Fruit fly (Drosophila melanogaster): Measurements from ENCODE around the gene cv.

Gene cv

dm6 chrX:5735268-5735941 lies 45.6 kb downstream of the cv start (continued):
- peak; percentile 76 for TF ChIP-seq bab2 (GFP tag; optimal IDR thresholded peaks at IDR 0.05)
- peak; percentile 67 for TF ChIP-seq Awh (GFP tag; IDR thresholded peaks at IDR 0.05)
- peak; percentile 59 for TF ChIP-seq Hand (GFP tag; optimal IDR thresholded peaks at IDR 0.05)
- peak; percentile 71 for TF ChIP-seq phol (tag; optimal IDR thresholded peaks at IDR 0.05)
- TF ChIP-seq CG7556 (GFP tag; optimal IDR thresholded peaks at IDR 0.05): peak; percentile 72
- TF ChIP-seq sug (tag; optimal IDR thresholded peaks at IDR 0.05): peak; percentile 26
- TF ChIP-seq HmgZ (tag; optimal IDR thresholded peaks at IDR 0.05): peak; percentile 65
- TF ChIP-seq Nf-YB (GFP tag; optimal IDR thresholded peaks at IDR 0.05): peak; percentile 50
- no peak for TF ChIP-seq Elba2 (GFP tag; optimal IDR thresholded peaks at IDR 0.05)
- peak; percentile 61 for TF ChIP-seq schlank (tag; optimal IDR thresholded peaks at IDR 0.05)
- peak; percentile 50 for TF ChIP-seq CG3407 (GFP tag; optimal IDR thresholded peaks at IDR 0.05)
- TF ChIP-seq CG11398 (GFP tag; optimal IDR thresholded peaks at IDR 0.05): no peak
- 0 out of 2 replicates have a peak, but pooled peaks have one; percentile 14 for TF ChIP-seq Taf1 (GFP tag; IDR thresholded peaks at IDR 0.05)
- no peak for TF ChIP-seq hth (optimal IDR thresholded peaks at IDR 0.05)
- peak; percentile 74 for TF ChIP-seq org-1 (GFP tag; optimal IDR thresholded peaks at IDR 0.05)
- TF ChIP-seq slbo (GFP tag; IDR thresholded peaks at IDR 0.05): peak; percentile 90
- TF ChIP-seq Dfd (GFP tag; optimal IDR thresholded peaks at IDR 0.05): no peak
- TF ChIP-seq CG13296 (GFP tag; optimal IDR thresholded peaks at IDR 0.05): peak; percentile 40
- peak; percentile 10 for TF ChIP-seq exex (tag; optimal IDR thresholded peaks at IDR 0.05)
- peak; percentile 58 for TF ChIP-seq chn (GFP tag; optimal IDR thresholded peaks at IDR 0.05)
- TF ChIP-seq CG4360 (GFP tag; IDR thresholded peaks at IDR 0.05): no peak
- peak; percentile 76 for TF ChIP-seq gcm (GFP tag; optimal IDR thresholded peaks at IDR 0.05)
- peak; percentile 86 for TF ChIP-seq Oli (tag; optimal IDR thresholded peaks at IDR 0.05)
- TF ChIP-seq Optix (GFP tag; IDR thresholded peaks at IDR 0.05): no peak
- peak; percentile 42 for TF ChIP-seq nerfin-1 (tag; optimal IDR thresholded peaks at IDR 0.05)
- TF ChIP-seq CG16863 (GFP tag; optimal IDR thresholded peaks at IDR 0.05): peak; percentile 44
- TF ChIP-seq tgo (GFP tag; IDR thresholded peaks at IDR 0.05): peak; percentile 83
- peak; percentile 66 for TF ChIP-seq CG16815 (GFP tag; optimal IDR thresholded peaks at IDR 0.05)
- TF ChIP-seq pum (GFP tag; optimal IDR thresholded peaks at IDR 0.05): peak; percentile 60
- peak; percentile 82 for TF ChIP-seq CG17359 (tag; optimal IDR thresholded peaks at IDR 0.05)
- TF ChIP-seq seq (GFP tag; IDR thresholded peaks at IDR 0.05): peak; percentile 71
- no peak for TF ChIP-seq CG31388 (GFP tag; optimal IDR thresholded peaks at IDR 0.05)
- TF ChIP-seq CG10321 (GFP tag; IDR thresholded peaks at IDR 0.05): peak; percentile 38; the same call in 1 of the 2 replicates
- TF ChIP-seq unpg (GFP tag; optimal IDR thresholded peaks at IDR 0.05): peak; percentile 85
- peak; percentile 24 for TF ChIP-seq CG7786 (GFP tag; optimal IDR thresholded peaks at IDR 0.05)
- TF ChIP-seq abd-A (tag; optimal IDR thresholded peaks at IDR 0.05): no peak
- peak; percentile 84 for TF ChIP-seq vvl (GFP tag; IDR thresholded peaks at IDR 0.05)
- peak; percentile 83 for TF ChIP-seq dysf (GFP tag; IDR thresholded peaks at IDR 0.05)
- 0 out of 3 replicates have a peak, but pooled peaks have one; percentile 44 for TF ChIP-seq CG3726 (GFP tag; IDR thresholded peaks at IDR 0.05)
- TF ChIP-seq az2 (GFP tag; optimal IDR thresholded peaks at IDR 0.05): peak; percentile 75
- TF ChIP-seq CG4730 (GFP tag; IDR thresholded peaks at IDR 0.05): peak; percentile 66
- peak; percentile 88 for TF ChIP-seq gem (tag; optimal IDR thresholded peaks at IDR 0.05)
- TF ChIP-seq BEAF-32 (GFP tag; optimal IDR thresholded peaks at IDR 0.05): no peak
- no peak for TF ChIP-seq CG4282 (GFP tag; optimal IDR thresholded peaks at IDR 0.05)
- peak; percentile 83 for TF ChIP-seq CG11456 (GFP tag; IDR thresholded peaks at IDR 0.05)
- peak; percentile 8 for TF ChIP-seq Mes4 (GFP tag; optimal IDR thresholded peaks at IDR 0.05)
- no peak for TF ChIP-seq CG8944 (GFP tag; optimal IDR thresholded peaks at IDR 0.05)
- peak; percentile 7 for TF ChIP-seq CG31365 (tag; optimal IDR thresholded peaks at IDR 0.05)
- peak; percentile 29 for TF ChIP-seq CG6683 (GFP tag; optimal IDR thresholded peaks at IDR 0.05)
- TF ChIP-seq Oaz (GFP tag; IDR thresholded peaks at IDR 0.05): 0 out of 2 replicates have a peak, but pooled peaks have one; percentile 19
